Worm (Caenorhabditis elegans) whole organism, L4 larva: ENCODE data around the gene sre-46.

ENCODE experiments used
- F26F4.8 ChIP-seq: fragments of 200-800 bp; sonication (Bioruptor generic); conservative IDR thresholded peaks from 2 replicates; pipeline ENCODE4 v1.3.6; 2022; ENCODE audit warnings: missing genetic modification characterization, missing compliant biosample characterization
- F49E8.2 ChIP-seq: sonication (generic microtip); optimal IDR thresholded peaks from 2 replicates; lab custom pipeline; 2016; ENCODE audit warnings: missing compliant biosample characterization, mild to moderate bottlenecking, missing genetic modification characterization, borderline replicate concordance
- R02D3.7 ChIP-seq: fragments of 150-350 bp; sonication (generic microtip); optimal IDR thresholded peaks from 3 replicates; lab custom pipeline; 2014; ENCODE audit warnings: missing biosample characterization, missing genetic modification characterization
- T26A8.4 ChIP-seq: fragments of 200-800 bp; sonication (Bioruptor generic); IDR thresholded peaks from 2 replicates; pipeline ENCODE4 v1.3.6; 2022; ENCODE audit warnings: missing genetic modification characterization, missing compliant biosample characterization
- aha-1 ChIP-seq: fragments of 150-350 bp; peaks from one replicate; lab custom pipeline; 2014; ENCODE audit warnings: missing biosample characterization, missing genetic modification characterization
- aly-2 ChIP-seq: sonication (generic microtip); optimal IDR thresholded peaks from 2 replicates; lab custom pipeline; 2018; ENCODE audit warnings: missing biosample characterization, missing genetic modification characterization
- ceh-32 ChIP-seq: sonication (generic microtip); optimal IDR thresholded peaks from 2 replicates; lab custom pipeline; 2016; ENCODE audit warnings: mild to moderate bottlenecking, missing genetic modification characterization, missing compliant biosample characterization; ENCODE audit not compliant: poor library complexity
- cey-2 ChIP-seq: sonication (generic microtip); optimal IDR thresholded peaks from 3 replicates; lab custom pipeline; 2017; ENCODE audit warnings: missing genetic modification characterization, mild to moderate bottlenecking, missing compliant biosample characterization, antibody characterized with exemption, borderline replicate concordance; ENCODE audit not compliant: insufficient read depth
- daf-16 ChIP-seq, 3 experiments: sonication (generic microtip); optimal IDR thresholded peaks; 2 replicates each; lab custom pipeline; 2016 to 2017; ENCODE audit warnings: missing genetic modification characterization in 3 of 3, missing genetic modification reagents in 3 of 3, mild to moderate bottlenecking in 2 of 3, missing compliant biosample characterization in 2 of 3, missing biosample characterization in 1 of 3, moderate library complexity in 1 of 3
- daf-19 ChIP-seq: fragments of 200-800 bp; sonication (Bioruptor generic); conservative IDR thresholded peaks from 2 replicates; pipeline ENCODE4 v1.3.6; 2022; ENCODE audit warnings: missing genetic modification characterization, missing compliant biosample characterization
- daf-8 ChIP-seq: fragments of 200-800 bp; sonication (Bioruptor generic); IDR thresholded peaks from 2 replicates; pipeline ENCODE4 v1.3.6; 2022; ENCODE audit warnings: missing genetic modification characterization, missing compliant biosample characterization
- dmd-6 ChIP-seq: fragments of 200-800 bp; sonication (Bioruptor generic); IDR thresholded peaks from 2 replicates; pipeline ENCODE4 v1.3.6; 2022; ENCODE audit warnings: missing genetic modification reagents, missing genetic modification characterization, missing compliant biosample characterization
- dpl-1 ChIP-seq: fragments of 150-350 bp; optimal IDR thresholded peaks from 2 replicates; lab custom pipeline; 2014; ENCODE audit warnings: missing biosample characterization, missing genetic modification reagents, missing genetic modification characterization
- duxl-1 ChIP-seq: sonication (generic microtip); optimal IDR thresholded peaks from 2 replicates; lab custom pipeline; 2016; ENCODE audit warnings: mild to moderate bottlenecking, missing genetic modification characterization, moderate library complexity, missing compliant biosample characterization; ENCODE audit not compliant: poor library complexity
- dve-1 ChIP-seq: sonication (generic microtip); optimal IDR thresholded peaks from 2 replicates; lab custom pipeline; 2017; ENCODE audit warnings: antibody characterized with exemption, mild to moderate bottlenecking, missing genetic modification characterization, missing compliant biosample characterization; ENCODE audit not compliant: insufficient read depth
- egl-27 ChIP-seq: sonication (generic microtip); optimal IDR thresholded peaks from 3 replicates; lab custom pipeline; 2017; ENCODE audit warnings: missing biosample characterization, missing genetic modification reagents, missing genetic modification characterization
- fkh-10 ChIP-seq: fragments of 150-350 bp; optimal IDR thresholded peaks from 2 replicates; lab custom pipeline; 2014; ENCODE audit warnings: missing biosample characterization, missing genetic modification reagents, missing genetic modification characterization
- gei-8 ChIP-seq: fragments of 200-800 bp; sonication (Bioruptor generic); optimal IDR thresholded peaks from 2 replicates; lab custom pipeline; 2018; ENCODE audit warnings: mild to moderate bottlenecking, missing genetic modification characterization, missing compliant biosample characterization
- hif-1 ChIP-seq, 2 experiments: sonication (generic microtip); optimal IDR thresholded peaks; 2 replicates each; lab custom pipeline; 2016 to 2017; ENCODE audit warnings: missing compliant biosample characterization in 2 of 2, missing genetic modification characterization in 2 of 2, missing genetic modification reagents in 2 of 2, missing genotype in 2 of 2, mild to moderate bottlenecking in 1 of 2
- hlh-11 ChIP-seq: fragments of 200-800 bp; sonication (Bioruptor generic); optimal IDR thresholded peaks from 2 replicates; lab custom pipeline; 2018; ENCODE audit warnings: mild to moderate bottlenecking, missing genetic modification characterization, missing compliant biosample characterization
- hlh-30 ChIP-seq: sonication (generic microtip); optimal IDR thresholded peaks from 2 replicates; lab custom pipeline; 2017; ENCODE audit warnings: antibody characterized with exemption, mild to moderate bottlenecking, missing genetic modification characterization, missing compliant biosample characterization; ENCODE audit not compliant: insufficient read depth
- hmg-1.1 ChIP-seq: fragments of 200-800 bp; sonication (Bioruptor generic); IDR thresholded peaks from 2 replicates; pipeline ENCODE4 v1.3.6; 2022; ENCODE audit warnings: missing genetic modification reagents, missing genetic modification characterization, missing compliant biosample characterization
- lim-7 ChIP-seq: fragments of 200-800 bp; sonication (Bioruptor generic); IDR thresholded peaks from 2 replicates; pipeline ENCODE4 v1.3.6; 2022; ENCODE audit warnings: missing genetic modification characterization, missing compliant biosample characterization
- lin-1 ChIP-seq: fragments of 200-800 bp; sonication (Bioruptor generic); IDR thresholded peaks from 2 replicates; pipeline ENCODE4 v1.3.6; 2022; ENCODE audit warnings: missing genetic modification reagents, missing genetic modification characterization, missing compliant biosample characterization
- lin-38 ChIP-seq: fragments of 200-800 bp; sonication (Bioruptor generic); IDR thresholded peaks from 2 replicates; pipeline ENCODE4 v1.3.6; 2022; ENCODE audit warnings: missing genetic modification reagents, missing genetic modification characterization, missing compliant biosample characterization
- madf-5 ChIP-seq, 2 experiments: fragments of 200-800 bp; sonication (Bioruptor generic); IDR thresholded peaks; 2 replicates each; pipeline ENCODE4 v1.3.6; 2022; ENCODE audit warnings: missing compliant biosample characterization in 2 of 2, missing genetic modification characterization in 2 of 2
- mdl-1 ChIP-seq, 2 experiments: fragments of 150-350 bp in 1 of 2; sonication (generic microtip) in 1 of 2; optimal IDR thresholded peaks; 2 replicates each; lab custom pipeline; 2014 to 2017; ENCODE audit warnings: missing biosample characterization in 2 of 2, missing genetic modification characterization in 2 of 2
- mdt-29 ChIP-seq: fragments of 200-800 bp; sonication (Bioruptor generic); IDR thresholded peaks from 2 replicates; pipeline ENCODE4 v1.3.6; 2022; ENCODE audit warnings: missing genetic modification reagents, missing genetic modification characterization, missing compliant biosample characterization
- mep-1 ChIP-seq: fragments of 150-350 bp; sonication (generic microtip); optimal IDR thresholded peaks from 3 replicates; lab custom pipeline; 2014; ENCODE audit warnings: missing biosample characterization, missing genetic modification characterization
- mes-2 ChIP-seq: sonication (generic microtip); optimal IDR thresholded peaks from 2 replicates; lab custom pipeline; 2016; ENCODE audit warnings: missing genotype, mild to moderate bottlenecking, missing genetic modification characterization, missing compliant biosample characterization; ENCODE audit not compliant: poor library complexity, severe bottlenecking
- mxl-2 ChIP-seq: fragments of 200-800 bp; sonication (Bioruptor generic); conservative IDR thresholded peaks from 2 replicates; pipeline ENCODE4 v1.3.6; 2022; ENCODE audit warnings: missing genetic modification reagents, missing genetic modification characterization, missing compliant biosample characterization
- mxl-3 ChIP-seq: fragments of 200-800 bp; sonication (Bioruptor generic); optimal IDR thresholded peaks from 2 replicates; lab custom pipeline; 2018; ENCODE audit warnings: mild to moderate bottlenecking, missing genetic modification characterization, missing compliant biosample characterization
- nhr-102 ChIP-seq: sonication (generic microtip); optimal IDR thresholded peaks from 2 replicates; lab custom pipeline; 2016; ENCODE audit warnings: mild to moderate bottlenecking, missing genetic modification characterization, moderate library complexity, missing compliant biosample characterization
- nhr-11 ChIP-seq: fragments of 150-350 bp; optimal IDR thresholded peaks from 2 replicates; lab custom pipeline; 2014; ENCODE audit warnings: missing biosample characterization, missing genetic modification characterization
- nhr-28 ChIP-seq: fragments of 150-350 bp; optimal IDR thresholded peaks from 2 replicates; lab custom pipeline; 2014; ENCODE audit warnings: missing biosample characterization, missing genetic modification characterization
- nhr-48 ChIP-seq: sonication (generic microtip); optimal IDR thresholded peaks from 2 replicates; lab custom pipeline; 2016; ENCODE audit warnings: mild to moderate bottlenecking, missing genetic modification characterization, missing compliant biosample characterization
- nhr-77 ChIP-seq: fragments of 150-350 bp; optimal IDR thresholded peaks from 2 replicates; lab custom pipeline; 2014; ENCODE audit warnings: missing biosample characterization, missing genetic modification characterization
- pha-4 ChIP-seq, 2 experiments: fragments of 150-350 bp in 1 of 2; fragments of 200-800 bp in 1 of 2; sonication (Bioruptor generic) in 1 of 2; IDR thresholded peaks in 1 of 2; optimal IDR thresholded peaks in 1 of 2; 2 replicates each; pipeline versions ENCODE4 v1.3.6 to Lab custom; 2014 to 2022; ENCODE audit warnings: missing genetic modification characterization in 2 of 2, missing genetic modification reagents in 2 of 2, missing biosample characterization in 1 of 2, missing compliant biosample characterization in 1 of 2
- rbr-2 ChIP-seq: sonication (generic microtip); optimal IDR thresholded peaks from 2 replicates; lab custom pipeline; 2016; ENCODE audit warnings: missing genotype, missing genetic modification characterization, missing compliant biosample characterization
- snpc-1.2 ChIP-seq: fragments of 200-800 bp; sonication (Bioruptor generic); IDR thresholded peaks from 2 replicates; pipeline ENCODE4 v1.3.6; 2022; ENCODE audit warnings: missing genetic modification reagents, missing genetic modification characterization, missing compliant biosample characterization
- unc-62 ChIP-seq, 3 experiments: fragments of 150-350 bp in 1 of 3; sonication (generic microtip); optimal IDR thresholded peaks in 2 of 3; peaks in 1 of 3; 1 replicate in 1 of 3; 2 replicates in 2 of 3; lab custom pipeline; 2014 to 2017; ENCODE audit warnings: missing biosample characterization in 3 of 3, missing genetic modification characterization in 3 of 3, missing genetic modification reagents in 3 of 3, missing genotype in 1 of 3

Gene sre-46

DNA sequence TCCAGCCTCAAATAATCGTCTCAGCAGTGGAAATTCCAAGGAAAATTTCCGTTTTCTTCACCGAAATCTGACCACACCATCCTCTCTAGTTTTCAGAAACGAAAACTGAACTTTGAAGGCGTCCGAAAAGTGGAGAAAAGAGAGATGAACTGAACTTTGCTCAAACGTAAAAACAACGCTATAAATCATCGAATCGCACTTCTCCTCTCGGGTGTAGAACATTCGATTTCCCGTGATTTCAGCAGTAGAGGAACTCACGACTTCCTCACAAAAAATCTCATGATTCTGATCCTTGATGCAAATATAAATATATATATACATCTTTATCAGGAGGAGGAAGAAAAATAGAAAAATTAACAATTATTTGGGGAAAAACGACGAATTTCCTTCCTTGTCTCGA is 45.9 kb downstream of the sre-46 start:
- TF ChIP-seq hlh-30 (tag; lab: Kevin White, UChicago) (peak; percentile 50), nhr-28 (tag; lab: Kevin White, UChicago) (peak; percentile 15), mdl-1 (tag; optimal IDR thresholded peaks at IDR 0.05; lab: Kevin White, UChicago) (peak in 1 of 2 experiments; percentile 11), rbr-2 (no peak)

DNA sequence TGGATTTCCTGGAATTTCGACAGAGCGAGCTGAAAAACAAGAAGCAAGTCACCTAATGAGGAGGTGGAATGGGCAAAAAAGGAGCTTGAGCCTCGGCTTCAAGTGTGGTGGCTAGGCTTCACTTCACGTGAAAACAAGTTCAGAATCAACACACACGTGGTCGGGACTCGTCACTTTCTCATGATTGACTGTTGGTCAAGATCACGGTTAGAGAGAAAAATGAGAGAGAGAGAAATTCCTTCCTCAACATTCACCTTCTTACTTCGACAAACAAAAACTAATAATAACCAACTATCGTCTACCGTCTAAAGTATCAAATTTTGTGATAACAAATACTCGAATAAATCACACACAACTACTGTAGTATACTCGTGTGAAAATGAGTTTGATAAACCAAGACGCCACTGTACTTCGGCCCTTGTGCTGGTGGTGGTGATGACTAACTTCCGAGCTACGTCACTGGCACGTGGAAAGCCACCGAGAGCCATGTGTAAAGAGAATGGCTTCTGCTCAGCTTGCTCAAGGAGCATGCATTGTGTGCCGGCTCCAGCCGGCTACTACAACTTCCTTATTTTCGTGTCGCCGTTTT is 47.4 kb downstream of the sre-46 start:
- no peak for TF ChIP-seq snpc-1.2 (GFP tag; lab: Robert Waterston, UW)
- TF ChIP-seq gei-8 (GFP tag; lab: Kevin White, UChicago), result no peak
- no peak for TF ChIP-seq nhr-11 (tag; lab: Kevin White, UChicago)
- TF ChIP-seq daf-8 (GFP tag; lab: Robert Waterston, UW), result no peak
- TF ChIP-seq aha-1 (tag; lab: Kevin White, UChicago), result peak; percentile 15
- TF ChIP-seq dpl-1 (GFP tag; lab: Kevin White, UChicago), result no peak
- TF ChIP-seq mdl-1 (tag; optimal IDR thresholded peaks at IDR 0.05; lab: Kevin White, UChicago), result peak in 1 of 2 experiments; percentile 66
- TF ChIP-seq mdt-29, result no peak
- 0 out of 2 replicates have a peak, but pooled peaks have one; percentile 20 for TF ChIP-seq dmd-6 (GFP tag; lab: Robert Waterston, UW)
- peak; percentile 27 for TF ChIP-seq mxl-3
- TF ChIP-seq hmg-1.1 (GFP tag; lab: Robert Waterston, UW), result no peak
- TF ChIP-seq R02D3.7 (tag; lab: Kevin White, UChicago), result no peak
- 0 out of 2 replicates have a peak, but pooled peaks have one; percentile 24 for TF ChIP-seq lin-1 (GFP tag; lab: Robert Waterston, UW)
- TF ChIP-seq nhr-102, result peak; percentile 45
- TF ChIP-seq aly-2 (tag; lab: Kevin White, UChicago), result no peak
- no peak for TF ChIP-seq madf-5 (GFP tag; IDR thresholded peaks at IDR 0.05; lab: Robert Waterston, UW)
- no peak for TF ChIP-seq mxl-2 (GFP tag; lab: Robert Waterston, UW)
- peak; percentile 20 for TF ChIP-seq nhr-77 (tag; lab: Kevin White, UChicago)
- TF ChIP-seq nhr-28 (tag; lab: Kevin White, UChicago), result peak; percentile 29
- TF ChIP-seq hlh-11 (tag; lab: Kevin White, UChicago), result peak; percentile 70
- no peak for TF ChIP-seq fkh-10 (GFP tag; lab: Kevin White, UChicago)
- TF ChIP-seq unc-62 (GFP tag; optimal IDR thresholded peaks at IDR 0.05 in 1 of 2; lab: Kevin White, UChicago), result peak in 1 of 2 experiments; percentile 32
- TF ChIP-seq unc-62 (tag; optimal IDR thresholded peaks at IDR 0.05; lab: Kevin White, UChicago), result no peak
- peak; percentile 48 for TF ChIP-seq nhr-48 (tag; lab: Kevin White, UChicago)
- 0 out of 2 replicates have a peak, but pooled peaks have one; percentile 16 for TF ChIP-seq T26A8.4 (GFP tag; lab: Robert Waterston, UW)
- peak; percentile 11 for TF ChIP-seq mes-2 (tag; lab: Kevin White, UChicago)
- peak; percentile 27 for TF ChIP-seq dve-1 (tag; lab: Kevin White, UChicago)
- peak; percentile 68 for TF ChIP-seq hlh-30 (tag; lab: Kevin White, UChicago)
- TF ChIP-seq hif-1 (tag; optimal IDR thresholded peaks at IDR 0.05; lab: Kevin White, UChicago), result peak in 1 of 2 experiments; percentile 7
- TF ChIP-seq daf-16 (GFP tag; optimal IDR thresholded peaks at IDR 0.05; lab: Kevin White, UChicago), result no peak
- TF ChIP-seq daf-16 (tag; optimal IDR thresholded peaks at IDR 0.05; lab: Kevin White, UChicago), result peak; percentile 4

DNA sequence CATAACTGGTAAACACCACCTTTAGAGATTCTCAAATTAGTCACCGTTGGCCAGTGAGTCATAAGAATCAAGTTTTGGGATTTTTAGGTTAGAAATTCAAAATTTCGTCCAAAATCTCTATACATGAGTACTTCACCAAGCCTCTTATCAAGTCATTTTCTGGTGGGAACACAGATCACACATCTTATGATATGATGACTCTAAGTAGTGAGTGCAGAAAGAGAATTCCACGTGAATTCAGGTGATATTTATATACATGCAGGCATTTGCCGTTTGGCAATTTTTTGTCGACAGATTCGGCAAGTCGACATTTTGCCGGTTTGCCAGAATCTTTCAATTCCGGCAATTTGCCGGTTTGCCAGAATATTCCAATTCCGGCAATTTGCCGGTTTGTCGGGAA is 49.1 kb downstream of the sre-46 start:
- no peak for TF ChIP-seq lim-7 (GFP tag; lab: Robert Waterston, UW)
- peak; percentile 10 for TF ChIP-seq mep-1 (tag; lab: Kevin White, UChicago)
- TF ChIP-seq aha-1 (tag; lab: Kevin White, UChicago), result no peak
- peak; percentile 39; the same call in 1 of the 2 replicates for TF ChIP-seq dmd-6 (GFP tag; lab: Robert Waterston, UW)
- no peak for TF ChIP-seq nhr-28 (tag; lab: Kevin White, UChicago)
- no peak for TF ChIP-seq nhr-11 (tag; lab: Kevin White, UChicago)
- TF ChIP-seq cey-2 (tag; lab: Kevin White, UChicago), result no peak
- TF ChIP-seq daf-8 (GFP tag; lab: Robert Waterston, UW), result no peak
- TF ChIP-seq mdt-29, result no peak
- TF ChIP-seq hlh-30 (tag; lab: Kevin White, UChicago), result peak; percentile 74
- TF ChIP-seq dve-1 (tag; lab: Kevin White, UChicago), result peak; percentile 49
- no peak for TF ChIP-seq ceh-32 (tag; lab: Kevin White, UChicago)
- TF ChIP-seq duxl-1 (tag; lab: Kevin White, UChicago), result no peak
- TF ChIP-seq fkh-10 (GFP tag; lab: Kevin White, UChicago), result no peak
- TF ChIP-seq mxl-3, result no peak
- TF ChIP-seq daf-19 (GFP tag; lab: Robert Waterston, UW), result no peak
- TF ChIP-seq egl-27 (tag; lab: Kevin White, UChicago), result no peak
- no peak for TF ChIP-seq F49E8.2 (tag; lab: Kevin White, UChicago)
- no peak for TF ChIP-seq pha-4 (GFP tag; IDR thresholded peaks at IDR 0.05; lab: Robert Waterston, UW)
- TF ChIP-seq pha-4 (tag; optimal IDR thresholded peaks at IDR 0.05; lab: Kevin White, UChicago), result no peak
- no peak for TF ChIP-seq F26F4.8 (GFP tag; lab: Robert Waterston, UW)
- TF ChIP-seq gei-8 (GFP tag; lab: Kevin White, UChicago), result no peak
- no peak for TF ChIP-seq lin-38
